Worm (Caenorhabditis elegans): ENCODE measurements around the gene unc-70.

The unc-70 gene

DNA sequence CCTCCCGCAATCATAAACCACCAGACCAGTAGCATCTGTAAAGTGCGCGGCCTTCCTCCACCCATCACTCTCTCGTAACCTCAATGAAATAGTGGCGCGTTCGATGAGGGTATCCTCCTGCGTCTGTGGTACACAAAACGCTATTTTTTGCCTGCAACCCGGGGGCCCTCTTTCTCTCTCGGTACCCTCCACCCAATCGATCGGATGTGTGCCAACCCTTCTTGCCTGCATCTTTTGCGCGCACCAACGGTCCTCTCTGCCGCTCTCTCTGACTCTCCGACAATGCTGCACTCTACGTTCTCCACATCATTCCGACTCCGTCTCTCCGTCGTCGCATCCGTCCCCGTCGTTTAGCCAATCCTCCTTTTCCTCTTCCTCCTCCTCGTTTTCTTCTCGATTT, 1.6 kb upstream of the unc-70 start (continued):
- TF ChIP-seq fkh-8 (tag; optimal IDR thresholded peaks at IDR 0.05) (peak; percentile 78), hpl-2 (GFP tag; optimal IDR thresholded peaks at IDR 0.05) (no peak), sptf-1 (tag; optimal IDR thresholded peaks at IDR 0.05) (no peak), ztf-11 (tag; optimal IDR thresholded peaks at IDR 0.05) (peak in 1 of 2 experiments; percentile 69), alr-1 (tag; optimal IDR thresholded peaks at IDR 0.05; ENCODE audit: borderline replicate concordance) (no peak), nhr-90 (tag; optimal IDR thresholded peaks at IDR 0.05; ENCODE audit: poor library complexity) (peak; percentile 56), hlh-17 (GFP tag; optimal IDR thresholded peaks at IDR 0.05; ENCODE audit: borderline replicate concordance) (no peak), elt-2 (tag; optimal IDR thresholded peaks at IDR 0.05) (no peak), snpc-4 (tag; optimal IDR thresholded peaks at IDR 0.05) (peak; percentile 21), jun-1 (tag; optimal IDR thresholded peaks at IDR 0.05) (peak; percentile 51), ceh-90 (tag; optimal IDR thresholded peaks at IDR 0.05) (no peak), lin-35 (GFP tag; optimal IDR thresholded peaks at IDR 0.05) (peak; percentile 45 to 51), vab-15 (tag; optimal IDR thresholded peaks at IDR 0.05) (no peak), nhr-28 (tag; optimal IDR thresholded peaks at IDR 0.05) (no peak), ceh-8 (GFP tag; optimal IDR thresholded peaks at IDR 0.05) (peak; percentile 42), elt-3 (tag; optimal IDR thresholded peaks at IDR 0.05) (no peak), zip-4 (GFP tag; optimal IDR thresholded peaks at IDR 0.05) (no peak), zag-1 (tag; optimal IDR thresholded peaks at IDR 0.05) (no peak), F16B12.6 (tag; optimal IDR thresholded peaks at IDR 0.05) (no peak), sox-4 (tag; optimal IDR thresholded peaks at IDR 0.05) (peak; percentile 61), isw-1 (GFP tag; IDR thresholded peaks at IDR 0.05) (peak; percentile 45), ceh-63 (GFP tag; optimal IDR thresholded peaks at IDR 0.05) (no peak), mep-1 (tag; optimal IDR thresholded peaks at IDR 0.05) (peak; percentile 63), unc-30 (tag; optimal IDR thresholded peaks at IDR 0.05) (no peak), nhr-71 (tag; optimal IDR thresholded peaks at IDR 0.05) (peak; percentile 84), swsn-7 (tag; optimal IDR thresholded peaks at IDR 0.05) (peak; percentile 80), egl-13 (tag; optimal IDR thresholded peaks at IDR 0.05) (peak; percentile 73), C34B4.2 (tag; optimal IDR thresholded peaks at IDR 0.05) (no peak), blmp-1 (tag; optimal IDR thresholded peaks at IDR 0.05) (no peak), ets-5 (GFP tag; IDR thresholded peaks at IDR 0.05) (no peak), lin-15B (tag; optimal IDR thresholded peaks at IDR 0.05) (no peak), C16A3.4 (tag; optimal IDR thresholded peaks at IDR 0.05) (peak; percentile 73), unc-98 (GFP tag; IDR thresholded peaks at IDR 0.05) (no peak), irx-1 (tag; optimal IDR thresholded peaks at IDR 0.05) (peak; percentile 74), nhr-237 (tag; optimal IDR thresholded peaks at IDR 0.05) (peak; percentile 34), xbp-1 (tag; optimal IDR thresholded peaks at IDR 0.05) (peak; percentile 61), tbx-2 (tag; optimal IDR thresholded peaks at IDR 0.05) (peak; percentile 83), ceh-88 (GFP tag; IDR thresholded peaks at IDR 0.05) (no peak)

DNA sequence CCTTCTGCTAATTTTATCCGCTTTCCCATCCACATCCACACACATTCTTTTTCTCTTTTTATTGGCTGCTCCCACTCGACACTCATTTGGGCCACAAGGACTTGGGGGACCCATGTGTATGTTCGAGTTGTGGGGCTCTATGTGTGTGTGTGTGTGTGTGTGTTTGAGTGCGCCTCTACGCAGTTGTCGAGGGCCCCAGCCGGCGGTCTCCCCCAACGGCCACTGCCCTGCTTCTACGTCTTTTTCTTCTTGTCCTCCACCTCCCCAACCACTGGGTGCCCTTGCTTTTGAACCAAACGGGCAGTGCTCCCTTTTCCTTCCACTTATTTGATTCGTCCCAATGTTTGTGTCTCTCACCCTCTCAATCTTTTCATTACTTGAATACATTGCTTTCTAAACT, 515 bp upstream of the unc-70 start:
- TF ChIP-seq nhr-19 (GFP tag; conservative IDR thresholded peaks at IDR 0.05) (0 out of 2 replicates have a peak, but pooled peaks have one; percentile 4), mab-9 (GFP tag; IDR thresholded peaks at IDR 0.05) (no peak), lin-14 (GFP tag; optimal IDR thresholded peaks at IDR 0.05) (peak; percentile 83), nhr-71 (tag; optimal IDR thresholded peaks at IDR 0.05) (peak; percentile 36), sup-37 (GFP tag; optimal IDR thresholded peaks at IDR 0.05) (no peak), ceh-63 (GFP tag; optimal IDR thresholded peaks at IDR 0.05) (no peak), lir-3 (tag; optimal IDR thresholded peaks at IDR 0.05; ENCODE audit: poor library complexity) (no peak), rnt-1 (tag; optimal IDR thresholded peaks at IDR 0.05) (peak; percentile 53), ceh-90 (tag; optimal IDR thresholded peaks at IDR 0.05) (no peak), jun-1 (tag; optimal IDR thresholded peaks at IDR 0.05) (no peak), dsc-1 (tag; optimal IDR thresholded peaks at IDR 0.05) (peak; percentile 50), unc-86 (tag; optimal IDR thresholded peaks at IDR 0.05) (peak; percentile 11), snpc-4 (tag; optimal IDR thresholded peaks at IDR 0.05) (peak; percentile 35), ceh-8 (GFP tag; optimal IDR thresholded peaks at IDR 0.05) (peak; percentile 8), lin-35 (GFP tag; optimal IDR thresholded peaks at IDR 0.05) (peak in 1 of 2 experiments; percentile 21), efl-1 (optimal IDR thresholded peaks at IDR 0.05) (no peak), efl-1 (GFP tag; optimal IDR thresholded peaks at IDR 0.05 in 1 of 2) (peak in 1 of 2 experiments; percentile 44), nhr-20 (tag; optimal IDR thresholded peaks at IDR 0.05) (peak; percentile 5), nhr-237 (tag; optimal IDR thresholded peaks at IDR 0.05) (no peak), lsy-2 (tag; optimal IDR thresholded peaks at IDR 0.05) (peak in 1 of 2 experiments; percentile 33), snu-23 (GFP tag; optimal IDR thresholded peaks at IDR 0.05) (peak; percentile 43), ceh-82 (tag; optimal IDR thresholded peaks at IDR 0.05) (peak in 1 of 3 experiments; percentile 42), fkh-10 (GFP tag; optimal IDR thresholded peaks at IDR 0.05) (no peak), xbp-1 (tag; optimal IDR thresholded peaks at IDR 0.05) (no peak)

All from whole organism, L1 larva.